Fruit fly (Drosophila melanogaster) whole organism, adult: ENCODE results near the gene Polr3A.

Source experiments
- CG11617 ChIP-seq: fragments of 200-800 bp; sonication (Bioruptor generic); optimal IDR thresholded peaks from 2 replicates; lab custom pipeline; 2017; ENCODE audit warnings: mild to moderate bottlenecking, missing biosample characterization, missing genetic modification reagents, missing genetic modification characterization
- CG12768 ChIP-seq: fragments of 200-800 bp; sonication (Bioruptor generic); optimal IDR thresholded peaks from 2 replicates; lab custom pipeline; 2017; ENCODE audit warnings: missing biosample characterization, missing genetic modification characterization, mild to moderate bottlenecking, moderate library complexity, missing genetic modification reagents
- CG14711 ChIP-seq: fragments of 200-800 bp; sonication (Bioruptor generic); optimal IDR thresholded peaks from 2 replicates; lab custom pipeline; 2018; ENCODE audit warnings: missing biosample characterization, mild to moderate bottlenecking, missing genetic modification characterization, moderate library complexity
- CG1620 ChIP-seq: fragments of 200-800 bp; sonication (Bioruptor generic); optimal IDR thresholded peaks from 2 replicates; lab custom pipeline; 2016; ENCODE audit warnings: missing biosample characterization, missing genetic modification characterization
- CG33017 ChIP-seq: fragments of 200-800 bp; sonication (Bioruptor generic); optimal IDR thresholded peaks from 2 replicates; lab custom pipeline; 2018; ENCODE audit warnings: missing biosample characterization, mild to moderate bottlenecking, missing genetic modification characterization, moderate library complexity
- CG5204 ChIP-seq: fragments of 200-800 bp; sonication (Bioruptor generic); optimal IDR thresholded peaks from 2 replicates; lab custom pipeline; 2016; ENCODE audit warnings: missing biosample characterization, missing genetic modification characterization
- CG7045 ChIP-seq: fragments of 200-800 bp; sonication (Bioruptor generic); optimal IDR thresholded peaks from 2 replicates; lab custom pipeline; 2017; ENCODE audit warnings: missing biosample characterization, mild to moderate bottlenecking, missing genetic modification characterization
- CG7101 ChIP-seq: fragments of 200-800 bp; sonication (Bioruptor generic); optimal IDR thresholded peaks from 2 replicates; lab custom pipeline; 2018; ENCODE audit warnings: missing biosample characterization, mild to moderate bottlenecking, missing genetic modification characterization, moderate library complexity
- Clk ChIP-seq: fragments of 200-800 bp; sonication (Bioruptor generic); optimal IDR thresholded peaks from 2 replicates; lab custom pipeline; 2017; ENCODE audit warnings: missing biosample characterization, missing genetic modification characterization
- Crg-1 ChIP-seq: fragments of 200-800 bp; sonication (Bioruptor generic); optimal IDR thresholded peaks from 2 replicates; lab custom pipeline; 2016; ENCODE audit warnings: missing biosample characterization, missing genetic modification characterization
- Hr96 ChIP-seq: fragments of 200-800 bp; sonication (Bioruptor generic); optimal IDR thresholded peaks from 2 replicates; lab custom pipeline; 2016; ENCODE audit warnings: missing biosample characterization, missing genetic modification characterization
- Mnt ChIP-seq: fragments of 200-800 bp; sonication (Bioruptor generic); optimal IDR thresholded peaks from 2 replicates; lab custom pipeline; 2016; ENCODE audit warnings: missing biosample characterization, mild to moderate bottlenecking, missing genetic modification characterization
- bab1 ChIP-seq: fragments of 200-800 bp; sonication (Bioruptor generic); optimal IDR thresholded peaks from 3 replicates; lab custom pipeline; 2019; ENCODE audit warnings: missing biosample characterization, mild to moderate bottlenecking, missing genetic modification characterization, moderate library complexity
- cic ChIP-seq: fragments of 200-800 bp; sonication (Bioruptor generic); optimal IDR thresholded peaks from 2 replicates; lab custom pipeline; 2017; ENCODE audit warnings: missing biosample characterization, mild to moderate bottlenecking, missing genetic modification characterization, moderate library complexity
- cnc ChIP-seq, 2 experiments: fragments of >200 bp; optimal IDR thresholded peaks; 2 replicates each; lab custom pipeline; 2017
- kay ChIP-seq: fragments of 200-800 bp; sonication (Bioruptor generic); peaks from one replicate; lab custom pipeline; 2016; ENCODE audit warnings: missing biosample characterization, missing genetic modification characterization, borderline replicate concordance
- ovo ChIP-seq: fragments of 200-800 bp; sonication (Bioruptor generic); optimal IDR thresholded peaks from 2 replicates; lab custom pipeline; 2016; ENCODE audit warnings: missing biosample characterization, missing genetic modification characterization
- pad ChIP-seq: fragments of 200-800 bp; sonication (Bioruptor generic); optimal IDR thresholded peaks from 3 replicates; lab custom pipeline; 2017; ENCODE audit warnings: missing biosample characterization, missing genetic modification characterization, mild to moderate bottlenecking, moderate library complexity, missing genetic modification reagents
- tj ChIP-seq: fragments of 200-800 bp; sonication (Bioruptor generic); optimal IDR thresholded peaks from 3 replicates; lab custom pipeline; 2017; ENCODE audit warnings: missing biosample characterization, mild to moderate bottlenecking, missing genetic modification characterization, moderate library complexity
- toe ChIP-seq: fragments of 200-800 bp; sonication (Bioruptor generic); optimal IDR thresholded peaks from 2 replicates; lab custom pipeline; 2016; ENCODE audit warnings: missing biosample characterization, missing genetic modification characterization

The Polr3A gene

DNA sequence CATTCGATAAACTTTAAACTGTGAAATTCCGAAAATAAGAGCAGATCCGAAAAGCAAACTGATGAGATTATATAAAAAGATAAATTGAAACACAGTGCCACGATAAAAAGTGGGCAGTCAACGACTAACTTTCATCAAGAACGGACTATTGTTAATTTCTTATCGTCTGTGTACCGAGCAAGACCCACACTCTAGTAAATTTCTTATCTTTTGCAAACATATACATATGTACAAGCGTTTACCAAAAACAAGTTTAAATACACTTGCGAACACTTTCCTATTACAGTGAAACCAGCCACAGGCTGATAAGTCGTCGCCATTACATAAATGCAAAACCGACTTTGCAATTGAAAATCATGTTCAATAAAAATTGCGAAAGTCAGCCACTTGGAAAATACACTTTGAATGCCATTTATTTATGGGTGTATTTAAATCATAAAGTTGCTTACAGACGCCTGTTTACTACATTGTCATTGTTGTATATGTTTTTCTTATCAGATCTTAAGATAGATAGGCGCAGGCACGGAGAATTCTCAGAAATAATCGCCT is 4.0 kb upstream of the Polr3A start:
- TF ChIP-seq CG7045 (no peak), CG14711 (tag; lab: Kevin White, UChicago) (no peak), Hr96 (GFP tag; lab: Kevin White, UChicago) (no peak), kay (GFP tag; lab: Kevin White, UChicago) (peak; percentile 47), CG33017 (tag; lab: Kevin White, UChicago) (no peak), CG7101 (tag; lab: Kevin White, UChicago) (peak; percentile 32), Crg-1 (GFP tag; lab: Kevin White, UChicago) (peak; percentile 5), toe (GFP tag; lab: Kevin White, UChicago) (no peak), Mnt (GFP tag; lab: Kevin White, UChicago) (peak; percentile 22), cic (GFP tag; lab: Kevin White, UChicago) (peak; percentile 26)

DNA sequence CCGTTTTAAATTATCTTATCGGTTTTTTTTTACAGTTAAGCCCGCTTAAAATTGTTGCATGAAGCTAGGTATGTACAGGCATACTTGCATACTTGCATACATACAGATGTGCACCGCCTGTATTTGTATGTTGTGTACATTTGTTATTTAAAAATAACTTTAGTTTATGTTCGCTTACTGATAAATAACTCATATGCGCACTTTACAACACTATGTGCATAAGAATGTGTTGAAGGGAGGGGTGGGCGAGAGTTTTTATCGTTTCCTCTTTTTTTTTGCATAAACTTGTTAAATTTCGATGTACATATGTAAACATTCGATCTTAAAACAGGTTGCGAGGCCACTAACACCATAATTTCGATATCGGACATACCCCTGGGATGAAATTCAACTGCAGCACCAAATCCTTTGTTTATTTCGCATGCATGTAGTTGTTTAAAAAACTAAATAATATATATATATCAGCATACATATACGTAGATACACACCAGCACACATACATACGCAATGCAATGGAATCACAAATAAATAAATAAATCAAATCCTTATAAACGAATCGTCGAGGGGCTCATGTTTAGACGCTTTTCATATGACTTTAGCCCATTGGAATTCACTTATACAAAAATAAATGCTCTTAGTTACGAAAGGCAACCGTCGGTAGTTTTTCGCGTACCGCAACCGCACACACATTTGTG is 2.9 kb upstream of the Polr3A start:
- TF ChIP-seq CG1620 (GFP tag; lab: Kevin White, UChicago), result no peak
- TF ChIP-seq tj (GFP tag; lab: Kevin White, UChicago), result peak; percentile 27
- no peak for TF ChIP-seq ovo (GFP tag; lab: Kevin White, UChicago)
- no peak for TF ChIP-seq cnc (optimal IDR thresholded peaks at IDR 0.05; lab: Kevin White, UChicago)
- TF ChIP-seq CG14711 (tag; lab: Kevin White, UChicago), result no peak
- no peak for TF ChIP-seq pad (GFP tag; lab: Kevin White, UChicago)
- TF ChIP-seq CG33017 (tag; lab: Kevin White, UChicago), result no peak

DNA sequence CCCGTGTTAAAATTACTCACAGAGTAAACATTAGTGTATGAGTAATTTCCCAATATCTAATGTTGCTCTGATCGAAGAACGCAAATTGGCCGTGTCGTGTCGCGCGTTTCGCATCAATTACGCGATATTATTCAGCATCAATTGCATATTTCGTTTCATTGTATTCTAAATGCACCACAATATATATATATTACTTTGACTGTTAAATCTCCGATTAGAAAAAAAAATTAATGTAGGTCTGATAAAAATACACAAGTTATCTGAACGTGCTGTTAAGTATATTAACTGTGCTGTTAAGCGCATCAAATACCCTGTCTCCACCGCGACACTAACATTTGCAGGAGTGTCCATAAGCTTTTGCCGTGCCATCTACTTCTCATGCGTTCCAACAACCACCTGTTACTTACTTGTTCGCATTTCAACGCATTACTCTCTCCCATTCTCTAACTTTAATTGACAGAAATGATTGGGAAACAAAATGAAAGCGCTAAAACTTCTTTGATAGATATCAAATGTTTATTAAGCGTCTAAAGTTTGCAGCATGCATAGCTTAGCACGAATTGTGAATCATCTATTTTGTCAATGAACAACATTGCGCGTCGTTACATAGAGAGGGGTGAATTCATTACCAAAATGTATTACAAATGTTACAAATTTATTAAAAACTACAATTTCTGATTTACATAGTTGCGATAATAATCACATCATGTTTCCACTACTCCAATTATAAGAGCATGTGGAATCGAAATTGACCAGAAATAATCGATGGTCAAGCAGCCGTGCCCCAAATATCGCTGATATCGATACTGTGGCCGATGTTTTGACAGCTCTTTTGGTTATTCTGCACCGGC is 2.1 kb upstream of the Polr3A start, which contains the start of the genes Graf and mRpL3:
Graf (minus strand) TSS at position 287 of the 851 bp plus-strand sequence.
mRpL3 (plus strand) TSS at position 802 of the 851 bp plus-strand sequence.
- TF ChIP-seq CG7045, result no peak
- TF ChIP-seq pad (GFP tag; lab: Kevin White, UChicago), result peak; percentile 3
- TF ChIP-seq kay (GFP tag; lab: Kevin White, UChicago), result peak; percentile 97
- TF ChIP-seq CG11617 (GFP tag; lab: Kevin White, UChicago), result no peak
- TF ChIP-seq bab1, result peak; percentile 6

DNA sequence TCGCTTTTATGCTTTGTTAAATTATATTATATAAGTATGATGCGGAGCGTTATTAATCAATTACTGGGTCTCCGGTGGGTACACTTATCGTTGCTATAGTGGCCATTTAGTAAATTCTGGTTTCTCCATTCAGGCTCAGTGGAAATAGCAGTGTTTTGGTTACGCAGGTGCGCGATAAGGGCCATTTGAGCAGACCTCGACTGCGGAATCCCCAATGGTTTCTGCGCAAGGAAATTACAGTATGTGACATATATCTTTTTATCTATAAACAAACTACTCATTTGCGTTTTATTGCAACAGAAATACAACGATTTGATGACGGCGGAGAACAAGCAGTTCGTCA is 1.5 kb upstream of the Polr3A start:
- TF ChIP-seq kay (GFP tag; lab: Kevin White, UChicago) (peak; percentile 45), Mnt (GFP tag; lab: Kevin White, UChicago) (peak; percentile 23), bab1 (no peak)

DNA sequence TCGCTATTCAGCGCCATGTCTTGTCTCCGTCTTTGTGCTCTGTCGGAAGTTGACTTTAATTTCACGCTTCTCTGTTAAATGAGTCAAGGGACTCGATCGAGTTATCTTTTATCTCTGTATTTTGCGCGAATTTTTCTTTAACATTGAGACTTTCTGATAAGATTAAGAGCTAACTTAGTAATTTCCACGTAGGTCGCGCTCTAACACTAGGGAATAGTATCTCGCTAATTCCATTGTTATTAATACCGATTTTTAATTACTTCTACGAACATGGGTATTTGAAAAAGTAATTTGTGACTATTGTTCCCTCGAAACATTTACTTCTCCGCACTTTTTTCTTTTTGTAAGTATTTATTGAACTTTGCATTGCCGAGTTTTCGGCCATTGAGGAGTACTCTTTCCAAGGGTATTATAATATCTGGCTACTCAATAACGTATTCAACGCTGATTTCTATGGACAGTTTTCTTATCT is 3.7 kb downstream of the Polr3A start, which contains the start of gene CG8952:
CG8952 (minus strand) TSS at position 51 of the 472 bp plus-strand sequence.
- TF ChIP-seq CG11617 (GFP tag; lab: Kevin White, UChicago) (no peak), kay (GFP tag; lab: Kevin White, UChicago) (peak; percentile 50)

DNA sequence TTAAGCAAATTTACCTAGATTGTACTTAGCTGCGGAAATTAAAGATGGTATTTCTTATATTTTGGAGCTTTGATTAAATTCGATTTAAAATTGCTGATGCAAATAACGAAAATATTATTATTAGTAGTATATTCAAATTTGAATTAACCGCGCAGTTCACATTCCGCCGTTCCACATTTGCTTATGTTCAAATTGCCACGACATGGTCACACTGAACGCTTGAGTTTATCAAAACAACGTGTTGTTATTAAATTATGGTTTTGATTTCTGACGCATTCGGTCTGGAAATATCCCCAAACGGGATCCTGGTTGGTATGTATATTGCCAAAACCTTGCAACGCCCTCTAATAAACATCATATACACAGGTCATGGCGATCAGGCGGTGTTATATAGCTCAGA is 6.7 kb downstream of the Polr3A start, which contains the start of gene CG33172:
CG33172 (plus strand) TSS at position 208 of the 400 bp plus-strand sequence.
- no peak for TF ChIP-seq cnc (optimal IDR thresholded peaks at IDR 0.05; lab: Kevin White, UChicago)
- TF ChIP-seq kay (GFP tag; lab: Kevin White, UChicago), result no peak
- no peak for TF ChIP-seq toe (GFP tag; lab: Kevin White, UChicago)
- TF ChIP-seq CG7045, result no peak
- no peak for TF ChIP-seq Mnt (GFP tag; lab: Kevin White, UChicago)
- no peak for TF ChIP-seq CG7101 (tag; lab: Kevin White, UChicago)
- no peak for TF ChIP-seq CG5204
- no peak for TF ChIP-seq Clk (GFP tag; lab: Kevin White, UChicago)
- no peak for TF ChIP-seq cic (GFP tag; lab: Kevin White, UChicago)
- no peak for TF ChIP-seq Crg-1 (GFP tag; lab: Kevin White, UChicago)
- no peak for TF ChIP-seq ovo (GFP tag; lab: Kevin White, UChicago)
- TF ChIP-seq bab1, result no peak

DNA sequence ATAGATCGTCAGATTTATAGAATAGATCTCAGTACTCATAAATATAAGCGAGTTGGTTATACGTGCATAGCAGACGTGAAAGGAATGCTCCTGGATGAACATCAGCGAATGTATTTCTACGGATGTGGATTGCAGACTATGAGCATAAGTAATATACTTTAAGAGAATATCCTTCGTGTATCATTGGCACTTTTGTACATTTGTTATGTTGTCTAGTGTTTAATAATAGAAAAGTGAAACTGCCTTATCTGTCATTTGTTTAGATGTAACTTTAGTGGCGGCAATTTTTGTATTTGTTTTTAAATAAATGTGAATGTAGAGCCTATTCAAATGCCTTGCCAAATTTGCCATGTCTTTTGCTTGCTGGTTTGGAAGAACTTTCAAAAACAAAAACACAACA is 9.9 kb downstream of the Polr3A start, which contains the start of gene CG43672:
CG43672 (plus strand) TSS at position 301 of the 400 bp plus-strand sequence.
- no peak for TF ChIP-seq CG1620 (GFP tag; lab: Kevin White, UChicago)
- no peak for TF ChIP-seq toe (GFP tag; lab: Kevin White, UChicago)
- no peak for TF ChIP-seq tj (GFP tag; lab: Kevin White, UChicago)
- no peak for TF ChIP-seq CG33017 (tag; lab: Kevin White, UChicago)
- TF ChIP-seq CG7101 (tag; lab: Kevin White, UChicago), result no peak
- TF ChIP-seq CG5204, result no peak
- no peak for TF ChIP-seq bab1
- no peak for TF ChIP-seq ovo (GFP tag; lab: Kevin White, UChicago)
- TF ChIP-seq Crg-1 (GFP tag; lab: Kevin White, UChicago), result no peak
- TF ChIP-seq CG14711 (tag; lab: Kevin White, UChicago), result no peak
- TF ChIP-seq kay (GFP tag; lab: Kevin White, UChicago), result no peak
- TF ChIP-seq cic (GFP tag; lab: Kevin White, UChicago), result no peak
- no peak for TF ChIP-seq cnc (optimal IDR thresholded peaks at IDR 0.05; lab: Kevin White, UChicago)
- no peak for TF ChIP-seq Mnt (GFP tag; lab: Kevin White, UChicago)
- no peak for TF ChIP-seq Clk (GFP tag; lab: Kevin White, UChicago)
- TF ChIP-seq pad (GFP tag; lab: Kevin White, UChicago), result no peak
- TF ChIP-seq CG7045, result no peak
- TF ChIP-seq CG12768 (GFP tag; lab: Kevin White, UChicago), result no peak
- no peak for TF ChIP-seq Hr96 (GFP tag; lab: Kevin White, UChicago)
- no peak for TF ChIP-seq CG11617 (GFP tag; lab: Kevin White, UChicago)
